Worm (Caenorhabditis elegans): Measurements from ENCODE around the gene rcs-1.

Gene rcs-1

DNA sequence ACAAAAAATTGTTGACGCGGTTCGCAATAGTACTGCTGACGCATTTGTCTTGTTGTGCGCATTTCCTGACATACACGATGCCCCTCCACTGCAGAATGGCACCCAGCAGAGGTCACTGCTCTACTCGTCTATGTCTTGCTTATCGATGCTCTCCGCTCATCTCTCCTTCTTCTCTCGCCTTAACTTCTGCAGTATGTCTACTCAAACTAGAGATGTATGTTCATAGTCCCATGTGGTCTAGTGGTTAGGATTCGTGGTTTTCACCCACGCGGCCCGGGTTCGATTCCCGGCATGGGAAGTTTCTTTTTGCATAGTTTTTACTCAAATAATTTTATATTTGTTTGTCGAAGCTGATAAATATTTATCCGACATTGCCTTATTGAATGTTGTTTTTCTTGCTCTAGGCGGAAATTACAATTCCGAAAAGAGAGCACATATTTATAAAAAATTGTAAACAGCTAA, 7.6 kb upstream of the rcs-1 start, which contains the start of gene C28G1.2 (continued):
- TF ChIP-seq C34F6.9 (tag; optimal IDR thresholded peaks at IDR 0.05) (peak; percentile 90), nhr-237 (tag; optimal IDR thresholded peaks at IDR 0.05) (peak; percentile 8), unc-62 (GFP tag; optimal IDR thresholded peaks at IDR 0.05) (peak; percentile 44), ceh-82 (tag; optimal IDR thresholded peaks at IDR 0.05) (peak; percentile 9), ztf-1 (GFP tag; conservative IDR thresholded peaks at IDR 0.05) (no peak), lin-39 (tag; optimal IDR thresholded peaks at IDR 0.05) (peak; percentile 57), nhr-23 (tag; optimal IDR thresholded peaks at IDR 0.05) (no peak), snpc-4 (tag; optimal IDR thresholded peaks at IDR 0.05) (peak; percentile 57), sma-9 (GFP tag; optimal IDR thresholded peaks at IDR 0.05) (peak; percentile 95), sma-9 (tag; optimal IDR thresholded peaks at IDR 0.05) (no peak), crh-2 (tag; optimal IDR thresholded peaks at IDR 0.05) (peak; percentile 95), nhr-21 (tag; optimal IDR thresholded peaks at IDR 0.05) (peak; percentile 92), unc-39 (tag; optimal IDR thresholded peaks at IDR 0.05) (no peak)

DNA sequence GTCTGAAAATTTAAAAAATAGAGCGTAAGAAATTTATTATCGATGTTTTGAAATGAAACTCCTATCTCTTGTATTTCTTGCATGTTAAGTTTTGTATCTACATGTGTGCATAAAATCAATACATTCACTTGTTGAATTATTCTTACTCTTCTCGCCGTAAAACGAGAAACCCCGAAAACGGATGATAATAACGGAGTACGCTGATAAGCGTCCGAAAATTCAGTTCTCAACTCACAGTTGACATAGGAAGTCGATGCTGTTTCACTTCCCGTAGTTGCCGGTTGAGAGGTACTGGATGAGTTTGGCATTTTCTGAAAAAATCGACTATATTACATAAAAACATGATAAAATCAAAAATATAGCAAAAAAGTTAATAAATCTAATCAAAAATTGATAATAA, 7.1 kb upstream of the rcs-1 start, which contains the start of gene sec-15:
sec-15 (minus strand) TSS at position 311 of the 400 bp plus-strand sequence.
- no peak for TF ChIP-seq nhr-237 (tag; optimal IDR thresholded peaks at IDR 0.05)
- TF ChIP-seq ztf-1 (GFP tag; conservative IDR thresholded peaks at IDR 0.05): no peak
- no peak for TF ChIP-seq unc-39 (tag; optimal IDR thresholded peaks at IDR 0.05)
- TF ChIP-seq lin-13 (GFP tag; optimal IDR thresholded peaks at IDR 0.05): no peak
- no peak for TF ChIP-seq blmp-1 (tag; optimal IDR thresholded peaks at IDR 0.05; ENCODE audit: insufficient read depth)
- no peak for TF ChIP-seq egl-27 (tag; optimal IDR thresholded peaks at IDR 0.05)
- TF ChIP-seq Y55F3AM.14 (GFP tag; optimal IDR thresholded peaks at IDR 0.05): no peak
- TF ChIP-seq mbf-1 (tag; optimal IDR thresholded peaks at IDR 0.05): no peak
- no peak for TF ChIP-seq fos-1 (tag; optimal IDR thresholded peaks at IDR 0.05)

DNA sequence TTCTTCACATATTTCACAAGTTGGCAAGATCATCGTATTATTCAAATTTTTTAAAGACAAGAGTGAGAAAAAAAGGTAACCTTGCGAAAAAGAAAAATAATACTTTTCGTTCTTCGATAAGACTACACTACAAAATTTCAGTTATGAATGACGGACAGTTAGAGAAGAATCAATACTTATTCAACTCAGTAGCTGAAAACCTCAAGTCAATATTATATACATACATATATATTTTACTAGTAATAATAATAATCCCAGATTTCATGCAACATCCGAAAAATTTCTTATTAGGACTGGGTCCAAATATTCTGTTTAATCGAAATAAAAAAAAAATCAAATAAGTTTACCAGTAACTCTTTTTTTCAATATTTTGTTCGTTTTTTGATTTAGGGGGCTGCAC, 2.8 kb upstream of the rcs-1 start, which contains the start of gene C28G1.6:
C28G1.6 (minus strand) TSS at position 101 of the 400 bp plus-strand sequence.
- TF ChIP-seq fos-1 (tag; optimal IDR thresholded peaks at IDR 0.05) (peak; percentile 11), elt-3 (tag; optimal IDR thresholded peaks at IDR 0.05) (no peak)

DNA sequence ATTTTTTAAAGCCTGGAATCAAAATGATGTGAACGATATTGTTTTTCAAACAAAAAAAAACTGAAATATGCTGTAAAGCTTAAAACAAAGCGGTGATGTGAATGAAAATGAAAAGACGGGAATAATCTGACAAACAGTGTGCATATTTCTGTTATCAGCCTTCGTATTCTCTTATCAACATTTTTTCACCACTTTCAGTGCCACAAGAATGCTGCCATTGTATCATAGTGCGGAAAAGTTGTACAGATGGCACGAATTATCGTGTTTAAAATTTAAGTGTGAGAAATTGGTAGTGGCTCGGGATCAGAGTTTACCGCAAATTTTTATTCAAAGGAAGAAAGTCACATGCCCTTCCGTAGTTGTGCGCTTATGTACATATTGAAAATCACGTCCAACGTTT, 3.9 kb downstream of the rcs-1 start, which contains the start of gene ifd-1:
ifd-1 (minus strand) TSS at position 12 of the 400 bp plus-strand sequence.
- TF ChIP-seq sma-9 (GFP tag; optimal IDR thresholded peaks at IDR 0.05): peak; percentile 61
- TF ChIP-seq sma-9 (tag; optimal IDR thresholded peaks at IDR 0.05): no peak
- TF ChIP-seq C34F6.9 (tag; optimal IDR thresholded peaks at IDR 0.05): no peak
- TF ChIP-seq Y55F3AM.14 (GFP tag; optimal IDR thresholded peaks at IDR 0.05): no peak
- no peak for TF ChIP-seq R02D3.7 (tag; optimal IDR thresholded peaks at IDR 0.05)
- no peak for TF ChIP-seq mdl-1 (tag; optimal IDR thresholded peaks at IDR 0.05)
- peak; percentile 8 for TF ChIP-seq nhr-129 (tag; optimal IDR thresholded peaks at IDR 0.05)
- TF ChIP-seq lin-11 (tag; optimal IDR thresholded peaks at IDR 0.05): no peak
- TF ChIP-seq ztf-11 (tag; optimal IDR thresholded peaks at IDR 0.05): no peak
- TF ChIP-seq fos-1 (tag; optimal IDR thresholded peaks at IDR 0.05): peak; percentile 96
- TF ChIP-seq gmeb-1 (tag; optimal IDR thresholded peaks at IDR 0.05): no peak
- no peak for TF ChIP-seq ama-1 (optimal IDR thresholded peaks at IDR 0.05)
- TF ChIP-seq crh-2 (tag; optimal IDR thresholded peaks at IDR 0.05): peak; percentile 54
- no peak for TF ChIP-seq nhr-77 (tag; optimal IDR thresholded peaks at IDR 0.05)
- no peak for TF ChIP-seq ceh-82 (tag; optimal IDR thresholded peaks at IDR 0.05)
- no peak for TF ChIP-seq nhr-10 (tag; optimal IDR thresholded peaks at IDR 0.05)
- TF ChIP-seq elt-3 (tag; optimal IDR thresholded peaks at IDR 0.05): no peak
- no peak for TF ChIP-seq peb-1 (tag; optimal IDR thresholded peaks at IDR 0.05)
- TF ChIP-seq nhr-23 (tag; optimal IDR thresholded peaks at IDR 0.05): no peak
- no peak for TF ChIP-seq lin-39 (tag; optimal IDR thresholded peaks at IDR 0.05)
- TF ChIP-seq F13H6.1 (tag; optimal IDR thresholded peaks at IDR 0.05): peak; percentile 14
- TF ChIP-seq nhr-12 (tag; optimal IDR thresholded peaks at IDR 0.05): no peak
- no peak for TF ChIP-seq skn-1 (tag; optimal IDR thresholded peaks at IDR 0.05)

DNA sequence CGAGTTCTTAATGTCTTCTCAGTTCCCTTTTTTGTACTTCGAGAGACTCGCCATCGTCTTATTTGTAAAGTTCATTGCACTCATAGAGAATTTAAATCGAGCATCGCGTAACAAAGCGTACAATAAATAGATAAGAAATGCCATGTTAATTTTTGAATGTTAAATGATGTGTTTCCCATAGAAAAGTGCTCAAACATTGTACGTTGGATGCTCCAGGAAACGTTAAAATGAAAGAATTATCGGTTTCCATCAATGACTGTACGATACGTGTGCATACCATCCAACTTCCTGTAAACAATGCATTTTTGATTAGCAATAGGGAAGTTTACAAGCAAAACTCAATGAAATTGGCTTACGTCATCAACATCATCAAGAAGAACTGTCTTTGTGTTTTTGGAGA, 7.7 kb downstream of the rcs-1 start:
- TF ChIP-seq crh-2 (tag; optimal IDR thresholded peaks at IDR 0.05) (peak; percentile 68), nhr-129 (tag; optimal IDR thresholded peaks at IDR 0.05) (no peak), blmp-1 (tag; optimal IDR thresholded peaks at IDR 0.05; ENCODE audit: insufficient read depth) (no peak), zag-1 (tag; optimal IDR thresholded peaks at IDR 0.05) (no peak), unc-55 (GFP tag; optimal IDR thresholded peaks at IDR 0.05) (no peak), C34F6.9 (tag; optimal IDR thresholded peaks at IDR 0.05) (no peak), unc-39 (tag; optimal IDR thresholded peaks at IDR 0.05) (no peak), Y55F3AM.14 (GFP tag; optimal IDR thresholded peaks at IDR 0.05) (no peak), snpc-4 (tag; optimal IDR thresholded peaks at IDR 0.05) (no peak), gmeb-1 (tag; optimal IDR thresholded peaks at IDR 0.05) (peak; percentile 3), aly-2 (tag; optimal IDR thresholded peaks at IDR 0.05) (no peak), nhr-77 (tag; optimal IDR thresholded peaks at IDR 0.05) (no peak), egl-27 (tag; optimal IDR thresholded peaks at IDR 0.05) (no peak), F13H6.1 (tag; optimal IDR thresholded peaks at IDR 0.05) (no peak), sma-9 (GFP tag; optimal IDR thresholded peaks at IDR 0.05) (peak; percentile 23), sma-9 (tag; optimal IDR thresholded peaks at IDR 0.05) (no peak), fos-1 (tag; optimal IDR thresholded peaks at IDR 0.05) (peak; percentile 92), nhr-12 (tag; optimal IDR thresholded peaks at IDR 0.05) (no peak), elt-3 (tag; optimal IDR thresholded peaks at IDR 0.05) (no peak), nhr-21 (tag; optimal IDR thresholded peaks at IDR 0.05) (no peak), sem-4 (tag; optimal IDR thresholded peaks at IDR 0.05) (no peak), nhr-11 (tag; optimal IDR thresholded peaks at IDR 0.05) (no peak), lin-11 (tag; optimal IDR thresholded peaks at IDR 0.05) (no peak), nhr-6 (tag; optimal IDR thresholded peaks at IDR 0.05) (no peak), nhr-10 (tag; optimal IDR thresholded peaks at IDR 0.05) (no peak), R02D3.7 (tag; optimal IDR thresholded peaks at IDR 0.05) (no peak), nhr-25 (tag; optimal IDR thresholded peaks at IDR 0.05) (no peak), mab-5 (tag; optimal IDR thresholded peaks at IDR 0.05) (no peak), lin-39 (tag; optimal IDR thresholded peaks at IDR 0.05) (no peak), mbf-1 (tag; optimal IDR thresholded peaks at IDR 0.05) (no peak)
